Worm (Caenorhabditis elegans): Measurements from ENCODE around the gene T03E6.8.

ce11 chrV:16592947-16593791, 9.8 kb downstream of the T03E6.8 start:
- TF ChIP-seq nhr-2 (tag; optimal IDR thresholded peaks at IDR 0.05) (no peak), nhr-76 (tag; optimal IDR thresholded peaks at IDR 0.05) (no peak), lsy-2 (tag; optimal IDR thresholded peaks at IDR 0.05) (no peak)

Measured in whole organism, mixed stage, embryonic.